Worm (Caenorhabditis elegans) whole organism, L4 larva: ENCODE measurements around the gene dnj-7.
A peak's percentile ranks its signal among the peaks of the same experiment; 100 is the strongest.

Experiments used
- F37D6.2 ChIP-seq: sonication (generic microtip); optimal IDR thresholded peaks from 2 replicates; lab custom pipeline; 2016; ENCODE audit warnings: mild to moderate bottlenecking, missing genetic modification characterization, missing compliant biosample characterization
- T20F7.1 ChIP-seq: fragments of 200-800 bp; sonication (Bioruptor generic); optimal IDR thresholded peaks from 2 replicates; lab custom pipeline; 2018; ENCODE audit warnings: mild to moderate bottlenecking, missing genetic modification characterization, missing compliant biosample characterization
- ceh-20 ChIP-seq: fragments of 200-800 bp; sonication (Bioruptor generic); IDR thresholded peaks from 2 replicates; pipeline ENCODE4 v1.3.6; 2022; ENCODE audit warnings: missing genetic modification reagents, missing genetic modification characterization, missing compliant biosample characterization
- ceh-82 ChIP-seq: sonication (generic microtip); optimal IDR thresholded peaks from 2 replicates; lab custom pipeline; 2017; ENCODE audit warnings: missing biosample characterization, missing genetic modification characterization
- daf-8 ChIP-seq: fragments of 200-800 bp; sonication (Bioruptor generic); IDR thresholded peaks from 2 replicates; pipeline ENCODE4 v1.3.6; 2022; ENCODE audit warnings: missing genetic modification characterization, missing compliant biosample characterization
- dpl-1 ChIP-seq: fragments of 150-350 bp; optimal IDR thresholded peaks from 2 replicates; lab custom pipeline; 2014; ENCODE audit warnings: missing biosample characterization, missing genetic modification reagents, missing genetic modification characterization
- fkh-10 ChIP-seq: fragments of 150-350 bp; optimal IDR thresholded peaks from 2 replicates; lab custom pipeline; 2014; ENCODE audit warnings: missing biosample characterization, missing genetic modification reagents, missing genetic modification characterization
- jun-1 ChIP-seq: fragments of 150-350 bp; optimal IDR thresholded peaks from 2 replicates; lab custom pipeline; 2014; ENCODE audit warnings: missing biosample characterization, missing genetic modification reagents, missing genetic modification characterization
- lir-3 ChIP-seq: sonication (generic microtip); optimal IDR thresholded peaks from 2 replicates; lab custom pipeline; 2016; ENCODE audit warnings: mild to moderate bottlenecking, missing genetic modification characterization, missing compliant biosample characterization
- nhr-111 ChIP-seq: fragments of 200-800 bp; sonication (Bioruptor generic); optimal IDR thresholded peaks from 2 replicates; lab custom pipeline; 2018; ENCODE audit warnings: mild to moderate bottlenecking, missing genetic modification characterization, missing compliant biosample characterization
- pqm-1 ChIP-seq: sonication (generic microtip); optimal IDR thresholded peaks from 2 replicates; lab custom pipeline; 2017; ENCODE audit warnings: missing biosample characterization, missing genetic modification characterization
- ztf-11 ChIP-seq: fragments of 150-350 bp; optimal IDR thresholded peaks from 2 replicates; lab custom pipeline; 2014; ENCODE audit warnings: missing biosample characterization, missing genetic modification characterization

- TF ChIP-seq lir-3 (tag; lab: Kevin White, UChicago) (no peak), ceh-82 (tag; lab: Kevin White, UChicago) (no peak), daf-8 (GFP tag; lab: Robert Waterston, UW) (no peak), F37D6.2 (no peak), jun-1 (tag; lab: Kevin White, UChicago) (no peak), fkh-10 (GFP tag; lab: Kevin White, UChicago) (no peak), dpl-1 (no peak), pqm-1 (tag; lab: Kevin White, UChicago) (no peak), T20F7.1 (GFP tag; lab: Kevin White, UChicago) (no peak), ztf-11 (no peak), nhr-111 (no peak), ceh-20 (GFP tag; lab: Robert Waterston, UW) (0 out of 2 replicates have a peak, but pooled peaks have one; percentile 22)
These were observed 17.5 kb upstream of the dnj-7 start for ce11 chrX:7176817-7177216.
